Fruit fly (Drosophila melanogaster): Measurements from ENCODE around the gene CG10514.

DNA sequence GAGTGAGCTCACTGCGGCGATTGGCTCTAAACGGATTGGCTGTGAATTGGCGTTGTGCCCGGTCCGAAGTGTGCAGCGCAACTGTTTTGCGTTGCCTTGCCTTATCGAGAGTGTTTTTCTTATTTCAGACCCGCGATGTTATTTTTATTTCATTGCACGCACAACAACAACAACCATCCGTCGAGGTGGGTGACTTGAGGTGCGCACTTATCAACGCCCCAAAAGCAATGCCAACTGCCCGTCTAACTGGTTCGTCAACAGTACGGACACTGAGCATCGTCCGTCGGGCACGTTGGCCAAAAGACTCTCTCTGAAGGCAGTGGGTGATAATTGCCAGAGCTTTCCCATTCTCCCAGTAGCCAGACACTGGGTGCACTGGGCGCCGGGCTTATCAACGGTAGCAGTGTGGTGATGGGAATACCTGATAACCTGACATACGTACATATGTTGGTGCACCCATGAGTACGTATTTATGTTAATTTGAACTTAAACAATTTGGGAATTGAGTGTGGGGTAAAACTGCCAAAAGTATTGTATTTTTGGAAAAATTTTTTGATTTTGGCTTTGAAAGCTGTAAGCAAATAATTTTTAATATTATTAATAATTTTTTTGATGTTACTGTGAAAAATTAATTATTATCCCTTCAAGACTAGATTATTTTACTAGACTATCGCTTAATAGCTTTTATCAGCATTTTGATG, 15.8 kb upstream of the CG10514 start, which contains the start of gene CG31102:
- TF ChIP-seq Myc (optimal IDR thresholded peaks at IDR 0.05) (no peak), ttk (optimal IDR thresholded peaks at IDR 0.05) (no peak), insv (optimal IDR thresholded peaks at IDR 0.05) (no peak), psq (optimal IDR thresholded peaks at IDR 0.05) (no peak), h (optimal IDR thresholded peaks at IDR 0.05) (no peak)
